Worm (Caenorhabditis elegans): Measurements from ENCODE around the gene T05A12.4.

T05A12.4 gene

ce11 chrIV:6919318-6919717 is 31.6 kb downstream of the T05A12.4 start, which contains the start of gene ruvb-2 (continued):
- peak; percentile 70 for TF ChIP-seq fkh-10 (GFP tag; optimal IDR thresholded peaks at IDR 0.05)
- no peak for TF ChIP-seq fkh-2 (tag; optimal IDR thresholded peaks at IDR 0.05)
- no peak for TF ChIP-seq daf-12 (tag; optimal IDR thresholded peaks at IDR 0.05)
- TF ChIP-seq elt-3 (tag; optimal IDR thresholded peaks at IDR 0.05) = no peak
- TF ChIP-seq lin-39 (tag; optimal IDR thresholded peaks at IDR 0.05) = peak; percentile 60
- peak; percentile 62 for TF ChIP-seq elt-2 (tag; optimal IDR thresholded peaks at IDR 0.05)
- TF ChIP-seq ceh-28 (tag; optimal IDR thresholded peaks at IDR 0.05) = peak; percentile 27
- TF ChIP-seq R02D3.7 (tag; optimal IDR thresholded peaks at IDR 0.05) = peak; percentile 76
- peak; percentile 38 for TF ChIP-seq egl-5 (tag; optimal IDR thresholded peaks at IDR 0.05)
- peak; percentile 78 for TF ChIP-seq lsy-12 (tag; optimal IDR thresholded peaks at IDR 0.05)
- TF ChIP-seq nhr-76 (tag; optimal IDR thresholded peaks at IDR 0.05) = no peak

DNA sequence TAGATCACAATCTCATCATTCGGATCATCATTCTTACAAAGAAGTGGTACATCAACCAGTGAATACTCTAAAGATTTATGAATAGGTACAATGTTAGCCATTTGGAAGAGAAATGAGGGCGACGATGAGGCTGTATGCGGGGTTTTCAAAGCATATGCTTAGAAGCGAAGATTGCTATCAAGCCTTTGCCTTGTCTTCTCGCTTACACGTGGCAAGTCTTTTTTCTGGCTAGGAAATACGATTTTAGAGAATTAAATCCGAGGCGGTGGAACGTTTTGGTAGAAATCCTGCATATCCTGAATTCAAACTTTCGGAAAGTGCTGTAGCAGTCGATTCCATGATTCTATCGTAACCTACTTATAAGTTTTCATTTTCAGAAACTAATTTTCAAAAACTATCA is 32.3 kb downstream of the T05A12.4 start, which contains the start of gene T22D1.18:
Gene T22D1.18 (minus strand): TSS at position 101 of the 400 bp plus-strand sequence.
- TF ChIP-seq hmg-11 (tag; optimal IDR thresholded peaks at IDR 0.05) (no peak), lin-15B (tag; optimal IDR thresholded peaks at IDR 0.05) (no peak), ZK546.5 (tag; optimal IDR thresholded peaks at IDR 0.05) (no peak), eor-1 (tag; optimal IDR thresholded peaks at IDR 0.05) (no peak)

ce11 chrIV:6923070-6923469 is 35.3 kb downstream of the T05A12.4 start, which contains the start of gene T22D1.1:
T22D1.1 (plus strand) TSS chrIV:6923370.
- TF ChIP-seq lin-15B (tag; optimal IDR thresholded peaks at IDR 0.05) (no peak), nhr-67 (tag; optimal IDR thresholded peaks at IDR 0.05) (no peak), ceh-16 (tag; optimal IDR thresholded peaks at IDR 0.05) (no peak), nhr-28 (tag; optimal IDR thresholded peaks at IDR 0.05) (no peak), unc-62 (GFP tag; optimal IDR thresholded peaks at IDR 0.05) (no peak), ama-1 (optimal IDR thresholded peaks at IDR 0.05) (no peak), nhr-76 (tag; optimal IDR thresholded peaks at IDR 0.05) (no peak), pqm-1 (tag; optimal IDR thresholded peaks at IDR 0.05) (no peak), mml-1 (tag; optimal IDR thresholded peaks at IDR 0.05) (no peak), snpc-4 (tag; optimal IDR thresholded peaks at IDR 0.05) (no peak), ztf-11 (tag; optimal IDR thresholded peaks at IDR 0.05) (no peak), nhr-43 (tag; optimal IDR thresholded peaks at IDR 0.05; ENCODE audit: poor library complexity, severe bottlenecking) (no peak), nhr-12 (tag; optimal IDR thresholded peaks at IDR 0.05) (no peak), nhr-25 (tag; optimal IDR thresholded peaks at IDR 0.05) (no peak), nhr-77 (tag; optimal IDR thresholded peaks at IDR 0.05) (no peak)

ce11 chrIV:6925520-6925919 is 37.8 kb downstream of the T05A12.4 start:
- TF ChIP-seq snpc-4 (tag; optimal IDR thresholded peaks at IDR 0.05) (no peak), elt-1 (tag; optimal IDR thresholded peaks at IDR 0.05) (peak; percentile 78)

- TF ChIP-seq nhr-12 (tag; optimal IDR thresholded peaks at IDR 0.05) = no peak
- no peak for TF ChIP-seq ceh-9 (tag; optimal IDR thresholded peaks at IDR 0.05)
- TF ChIP-seq elt-3 (tag; optimal IDR thresholded peaks at IDR 0.05) = no peak
- TF ChIP-seq fkh-10 (GFP tag; optimal IDR thresholded peaks at IDR 0.05) = no peak
- TF ChIP-seq aly-2 (tag; optimal IDR thresholded peaks at IDR 0.05) = no peak
- TF ChIP-seq jun-1 (tag; optimal IDR thresholded peaks at IDR 0.05) = no peak
- no peak for TF ChIP-seq fkh-2 (tag; optimal IDR thresholded peaks at IDR 0.05)
- TF ChIP-seq ceh-16 (tag; optimal IDR thresholded peaks at IDR 0.05) = no peak
These were observed 40.7 kb downstream of the T05A12.4 start, which contains the start of gene cest-6 for ce11 chrIV:6928417-6928816. cest-6 (minus strand) TSS chrIV:6928517.

DNA sequence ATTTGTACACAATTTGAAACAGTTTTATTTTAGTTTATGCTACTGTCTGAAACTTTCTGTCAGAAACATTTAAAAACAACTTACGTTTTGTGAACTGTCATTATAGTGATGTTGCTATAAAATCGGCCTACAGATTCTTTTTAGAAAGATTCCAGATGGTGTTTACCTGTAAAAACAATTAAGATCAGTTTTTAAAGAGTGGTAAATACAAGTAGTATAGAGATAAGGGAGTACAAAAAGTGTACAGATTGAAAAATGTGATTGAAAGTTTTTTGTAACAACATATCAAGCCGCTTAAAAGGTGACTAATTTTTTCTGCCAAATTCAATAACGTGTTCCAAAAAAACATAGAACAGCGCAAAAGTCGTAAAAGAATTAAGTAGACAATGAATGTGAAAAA is 49.8 kb downstream of the T05A12.4 start, which contains the start of gene npr-12:
Gene npr-12 (minus strand): TSS at position 101 of the 400 bp plus-strand sequence.
- TF ChIP-seq hmg-11 (tag; optimal IDR thresholded peaks at IDR 0.05) = no peak
- no peak for TF ChIP-seq tbx-2 (tag; optimal IDR thresholded peaks at IDR 0.05)
- TF ChIP-seq R02D3.7 (tag; optimal IDR thresholded peaks at IDR 0.05) = no peak
- TF ChIP-seq elt-3 (tag; optimal IDR thresholded peaks at IDR 0.05) = no peak
- TF ChIP-seq jun-1 (tag; optimal IDR thresholded peaks at IDR 0.05) = no peak
